Fruit fly (Drosophila melanogaster) S2 (cell line): ENCODE measurements around the gene Dis3.

Experiments
- CG8478 ChIP-seq: fragments of >200 bp; optimal IDR thresholded peaks from 2 replicates; lab custom pipeline; 2018
- CTCF ChIP-seq, 2 experiments: fragments of >200 bp; optimal IDR thresholded peaks; 2 replicates each; lab custom pipeline; 2018

The Dis3 gene

dm6 chr3R:24299148-24299547 lies 34.1 kb upstream of the Dis3 start:
- TF ChIP-seq CG8478 (lab: Kevin White, UChicago) (no peak), CTCF (optimal IDR thresholded peaks at IDR 0.05; lab: Kevin White, UChicago) (no peak)

dm6 chr3R:24301520-24301919 lies 31.7 kb upstream of the Dis3 start:
- TF ChIP-seq CTCF (optimal IDR thresholded peaks at IDR 0.05; lab: Kevin White, UChicago): no peak
- TF ChIP-seq CG8478 (lab: Kevin White, UChicago): no peak

- TF ChIP-seq CTCF (optimal IDR thresholded peaks at IDR 0.05; lab: Kevin White, UChicago) (no peak), CG8478 (lab: Kevin White, UChicago) (no peak)
These were observed 30.2 kb upstream of the Dis3 start for dm6 chr3R:24303060-24303459.

- TF ChIP-seq CG8478 (lab: Kevin White, UChicago): no peak
- no peak for TF ChIP-seq CTCF (optimal IDR thresholded peaks at IDR 0.05; lab: Kevin White, UChicago)
These were observed 14.8 kb upstream of the Dis3 start, which contains the start of the genes Nab2 and BRWD3 for dm6 chr3R:24318217-24319082. Gene Nab2, minus strand, starts transcription at chr3R:24318419. Gene BRWD3, plus strand, starts transcription at chr3R:24319000.

- TF ChIP-seq CG8478 (lab: Kevin White, UChicago) (no peak), CTCF (optimal IDR thresholded peaks at IDR 0.05; lab: Kevin White, UChicago) (no peak)
These were observed 14.2 kb upstream of the Dis3 start for dm6 chr3R:24319083-24319381.

- no peak for TF ChIP-seq CG8478 (lab: Kevin White, UChicago)
- no peak for TF ChIP-seq CTCF (optimal IDR thresholded peaks at IDR 0.05; lab: Kevin White, UChicago)
These were observed 13.4 kb upstream of the Dis3 start for dm6 chr3R:24319632-24320341.

- no peak for TF ChIP-seq CTCF (optimal IDR thresholded peaks at IDR 0.05; lab: Kevin White, UChicago)
- TF ChIP-seq CG8478 (lab: Kevin White, UChicago): no peak
These were observed 12.9 kb upstream of the Dis3 start for dm6 chr3R:24320342-24320711.

- no peak for TF ChIP-seq CTCF (optimal IDR thresholded peaks at IDR 0.05; lab: Kevin White, UChicago)
- no peak for TF ChIP-seq CG8478 (lab: Kevin White, UChicago)
These were observed 3.4 kb downstream of the Dis3 start, which contains the start of gene CG6432 for dm6 chr3R:24336622-24337021. Gene CG6432, plus strand, starts transcription at chr3R:24336922.

dm6 chr3R:24341251-24341650 lies 8.0 kb downstream of the Dis3 start, which contains the start of gene Ms:
Gene Ms, plus strand, starts transcription at chr3R:24341551.
- TF ChIP-seq CTCF (optimal IDR thresholded peaks at IDR 0.05; lab: Kevin White, UChicago) (no peak), CG8478 (lab: Kevin White, UChicago) (no peak)

- TF ChIP-seq CTCF (optimal IDR thresholded peaks at IDR 0.05; lab: Kevin White, UChicago) (no peak), CG8478 (lab: Kevin White, UChicago) (no peak)
These were observed 15.4 kb downstream of the Dis3 start, which contains the start of the genes CG5746 and CG6454 for dm6 chr3R:24348420-24349190. Gene CG5746, minus strand, starts transcription at chr3R:24348791. Gene CG6454, plus strand, starts transcription at chr3R:24349182.

dm6 chr3R:24353448-24353847 lies 20.2 kb downstream of the Dis3 start:
- no peak for TF ChIP-seq CG8478 (lab: Kevin White, UChicago)
- no peak for TF ChIP-seq CTCF (optimal IDR thresholded peaks at IDR 0.05; lab: Kevin White, UChicago)

dm6 chr3R:24357698-24358097 lies 24.5 kb downstream of the Dis3 start, which contains the start of gene Golgin84:
Gene Golgin84, minus strand, starts transcription at chr3R:24357938.
- no peak for TF ChIP-seq CG8478 (lab: Kevin White, UChicago)
- no peak for TF ChIP-seq CTCF (optimal IDR thresholded peaks at IDR 0.05; lab: Kevin White, UChicago)

- TF ChIP-seq CTCF (optimal IDR thresholded peaks at IDR 0.05; lab: Kevin White, UChicago) (peak; percentile 16 to 64), CG8478 (lab: Kevin White, UChicago) (no peak)
These were observed 26.7 kb downstream of the Dis3 start, which contains the start of gene CG18528 for dm6 chr3R:24359957-24360356. Gene CG18528, minus strand, starts transcription at chr3R:24360144.

- no peak for TF ChIP-seq CG8478 (lab: Kevin White, UChicago)
- TF ChIP-seq CTCF (optimal IDR thresholded peaks at IDR 0.05; lab: Kevin White, UChicago): no peak
These were observed 28.4 kb downstream of the Dis3 start, which contains the start of the genes CG5762 and CG33339 for dm6 chr3R:24361583-24361982. Gene CG5762, minus strand, starts transcription at chr3R:24361683. Gene CG33339, plus strand, starts transcription at chr3R:24361847.
